Fruit fly (Drosophila melanogaster) whole organism, embryonic: ENCODE data around the gene CG17029.

Experiments used
- Abd-B ChIP-seq: fragments of 200-800 bp; sonication (Bioruptor generic); optimal IDR thresholded peaks from 2 replicates; lab custom pipeline; 2018; ENCODE audit warnings: missing biosample characterization, mild to moderate bottlenecking, missing genetic modification characterization, moderate library complexity
- Ada2b ChIP-seq: fragments of 200-800 bp; sonication (Bioruptor generic); IDR thresholded peaks from 2 replicates; pipeline ENCODE4 v1.3.6; 2022; ENCODE audit warnings: missing biosample characterization, missing genetic modification characterization
- Bteb2 ChIP-seq: fragments of 200-800 bp; sonication (Bioruptor generic); optimal IDR thresholded peaks from 2 replicates; lab custom pipeline; 2016; ENCODE audit warnings: missing biosample characterization, missing genetic modification characterization
- CG10654 ChIP-seq: fragments of 200-800 bp; sonication (Bioruptor generic); optimal IDR thresholded peaks from 2 replicates; lab custom pipeline; 2016; ENCODE audit warnings: missing biosample characterization, missing genetic modification characterization
- CG11093 ChIP-seq: fragments of 200-800 bp; sonication (Bioruptor generic); IDR thresholded peaks from 3 replicates; pipeline ENCODE4 v1.3.6; 2022; ENCODE audit warnings: missing biosample characterization, missing genetic modification characterization
- CG11504 ChIP-seq: fragments of 200-800 bp; sonication (Bioruptor generic); optimal IDR thresholded peaks from 3 replicates; lab custom pipeline; 2019; ENCODE audit warnings: missing biosample characterization, mild to moderate bottlenecking, missing genetic modification characterization, moderate library complexity
- CG11560 ChIP-seq: fragments of 200-800 bp; sonication (Bioruptor generic); IDR thresholded peaks from 3 replicates; pipeline ENCODE4 v1.3.6; 2022; ENCODE audit warnings: missing biosample characterization, missing genetic modification characterization
- CG1233 ChIP-seq: fragments of 200-800 bp; sonication (Bioruptor generic); optimal IDR thresholded peaks from 4 replicates; lab custom pipeline; 2018; ENCODE audit warnings: missing biosample characterization, mild to moderate bottlenecking, missing genetic modification characterization
- CG13894 ChIP-seq: fragments of 200-800 bp; sonication (Bioruptor generic); optimal IDR thresholded peaks from 3 replicates; lab custom pipeline; 2018; ENCODE audit warnings: missing biosample characterization, mild to moderate bottlenecking, missing genetic modification characterization, moderate library complexity
- CG14014 ChIP-seq: fragments of 200-800 bp; sonication (Bioruptor generic); IDR thresholded peaks from 2 replicates; pipeline ENCODE4 v1.3.6; 2022; ENCODE audit warnings: missing biosample characterization, missing genetic modification characterization
- CG16813 ChIP-seq: fragments of 200-800 bp; sonication (Bioruptor generic); IDR thresholded peaks from 3 replicates; pipeline ENCODE4 v1.3.6; 2022; ENCODE audit warnings: missing biosample characterization, missing genetic modification characterization; ENCODE audit not compliant: partially characterized antibody
- CG18764 ChIP-seq: fragments of 200-800 bp; sonication (Bioruptor generic); optimal IDR thresholded peaks from 3 replicates; lab custom pipeline; 2016; ENCODE audit warnings: missing biosample characterization, missing genetic modification characterization
- CG31365 ChIP-seq: fragments of 200-800 bp; sonication (Bioruptor generic); optimal IDR thresholded peaks from 2 replicates; lab custom pipeline; 2018; ENCODE audit warnings: missing biosample characterization, mild to moderate bottlenecking, missing genetic modification characterization
- CG31388 ChIP-seq: fragments of 200-800 bp; sonication (Bioruptor generic); optimal IDR thresholded peaks from 2 replicates; lab custom pipeline; 2016; ENCODE audit warnings: missing biosample characterization, missing genetic modification characterization
- CG3407 ChIP-seq: fragments of 200-800 bp; sonication (Bioruptor generic); optimal IDR thresholded peaks from 2 replicates; lab custom pipeline; 2018; ENCODE audit warnings: missing biosample characterization, mild to moderate bottlenecking, missing genetic modification characterization
- CG34376 ChIP-seq: fragments of 200-800 bp; sonication (Bioruptor generic); optimal IDR thresholded peaks from 2 replicates; lab custom pipeline; 2018; ENCODE audit warnings: missing biosample characterization, mild to moderate bottlenecking, missing genetic modification characterization
- CG3838 ChIP-seq: fragments of 200-800 bp; sonication (Bioruptor generic); optimal IDR thresholded peaks from 3 replicates; lab custom pipeline; 2016; ENCODE audit warnings: missing biosample characterization, missing genetic modification characterization
- CG4360 ChIP-seq: fragments of 200-800 bp; sonication (Bioruptor generic); IDR thresholded peaks from 2 replicates; pipeline ENCODE4 v1.3.6; 2022; ENCODE audit warnings: missing biosample characterization, missing genetic modification characterization
- CG4854 ChIP-seq: fragments of 200-800 bp; sonication (Bioruptor generic); optimal IDR thresholded peaks from 2 replicates; lab custom pipeline; 2016; ENCODE audit warnings: missing biosample characterization, missing genetic modification characterization, inconsistent platforms
- CG7372 ChIP-seq: fragments of 200-800 bp; sonication (Bioruptor generic); IDR thresholded peaks from 2 replicates; pipeline ENCODE4 v1.3.6; 2022; ENCODE audit warnings: missing biosample characterization, missing genetic modification characterization
- CG9876 ChIP-seq: fragments of 200-800 bp; sonication (Bioruptor generic); optimal IDR thresholded peaks from 2 replicates; lab custom pipeline; 2016; ENCODE audit warnings: missing biosample characterization, missing genetic modification characterization
- CHES-1-like ChIP-seq: fragments of 200-800 bp; sonication (Bioruptor generic); optimal IDR thresholded peaks from 2 replicates; lab custom pipeline; 2016; ENCODE audit warnings: missing biosample characterization, missing genetic modification characterization
- CTCF ChIP-seq: fragments of 200-800 bp; sonication (Bioruptor generic); optimal IDR thresholded peaks from 2 replicates; lab custom pipeline; 2017; ENCODE audit warnings: missing biosample characterization, mild to moderate bottlenecking, missing genetic modification characterization, moderate library complexity
- Dad ChIP-seq: fragments of 200-800 bp; sonication (Bioruptor generic); optimal IDR thresholded peaks from 3 replicates; lab custom pipeline; 2016; ENCODE audit warnings: missing biosample characterization, missing genetic modification characterization
- Doc3 ChIP-seq: fragments of 200-800 bp; sonication (Bioruptor generic); IDR thresholded peaks from 3 replicates; pipeline ENCODE4 v1.3.6; 2022; ENCODE audit warnings: missing biosample characterization, missing genetic modification characterization; ENCODE audit not compliant: partially characterized antibody
- Fer3 ChIP-seq: fragments of 200-800 bp; sonication (Bioruptor generic); optimal IDR thresholded peaks from 2 replicates; lab custom pipeline; 2018; ENCODE audit warnings: missing biosample characterization, mild to moderate bottlenecking, missing genetic modification characterization, moderate library complexity
- H2.0 ChIP-seq: fragments of 200-800 bp; sonication (Bioruptor generic); IDR thresholded peaks from 2 replicates; pipeline ENCODE4 v1.3.6; 2022; ENCODE audit warnings: missing biosample characterization, missing genetic modification characterization
- Hey ChIP-seq: fragments of 200-800 bp; sonication (Bioruptor generic); optimal IDR thresholded peaks from 3 replicates; lab custom pipeline; 2018; ENCODE audit warnings: missing biosample characterization, mild to moderate bottlenecking, missing genetic modification characterization
- Hr39 ChIP-seq: fragments of >200 bp; optimal IDR thresholded peaks from 2 replicates; lab custom pipeline; 2017
- Kr ChIP-seq: fragments of 200-800 bp; sonication (Bioruptor generic); optimal IDR thresholded peaks from 2 replicates; lab custom pipeline; 2017; ENCODE audit warnings: missing biosample characterization, mild to moderate bottlenecking, missing genetic modification characterization
- Mes4 ChIP-seq: fragments of 200-800 bp; sonication (Bioruptor generic); optimal IDR thresholded peaks from 2 replicates; lab custom pipeline; 2016; ENCODE audit warnings: missing biosample characterization, missing genetic modification characterization
- Myb ChIP-seq: fragments of 200-800 bp; sonication (Bioruptor generic); optimal IDR thresholded peaks from 2 replicates; lab custom pipeline; 2016; ENCODE audit warnings: missing biosample characterization, missing genetic modification characterization
- Sin3A ChIP-seq: fragments of >200 bp; optimal IDR thresholded peaks from 2 replicates; lab custom pipeline; 2018
- bab2 ChIP-seq: fragments of 200-800 bp; sonication (Bioruptor generic); optimal IDR thresholded peaks from 2 replicates; lab custom pipeline; 2016; ENCODE audit warnings: missing biosample characterization, missing genetic modification characterization
- bbx ChIP-seq: fragments of 200-800 bp; sonication (Bioruptor generic); IDR thresholded peaks from 2 replicates; pipeline ENCODE4 v1.3.6; 2022; ENCODE audit warnings: missing biosample characterization, missing genetic modification characterization; ENCODE audit not compliant: partially characterized antibody
- cas ChIP-seq: fragments of 200-800 bp; sonication (Bioruptor generic); IDR thresholded peaks from 2 replicates; pipeline ENCODE4 v1.3.6; 2022; ENCODE audit warnings: missing biosample characterization, missing genetic modification characterization
- dan ChIP-seq: fragments of 200-800 bp; sonication (Bioruptor generic); IDR thresholded peaks from 2 replicates; pipeline ENCODE4 v1.3.6; 2022; ENCODE audit warnings: missing biosample characterization, missing genetic modification characterization
- fd102C ChIP-seq: fragments of 200-800 bp; sonication (Bioruptor generic); optimal IDR thresholded peaks from 2 replicates; lab custom pipeline; 2018; ENCODE audit warnings: missing biosample characterization, mild to moderate bottlenecking, missing genetic modification characterization, moderate library complexity
- gce ChIP-seq: fragments of 200-800 bp; sonication (Bioruptor generic); IDR thresholded peaks from 3 replicates; pipeline ENCODE4 v1.3.6; 2022; ENCODE audit warnings: missing biosample characterization, missing genetic modification characterization
- gcm2 ChIP-seq: fragments of 200-800 bp; sonication (Bioruptor generic); optimal IDR thresholded peaks from 2 replicates; lab custom pipeline; 2016; ENCODE audit warnings: missing biosample characterization, missing genetic modification characterization
- hbn ChIP-seq: fragments of 200-800 bp; sonication (Bioruptor generic); IDR thresholded peaks from 2 replicates; pipeline ENCODE4 v1.3.6; 2022; ENCODE audit warnings: missing biosample characterization, missing genetic modification characterization; ENCODE audit not compliant: partially characterized antibody
- jumu ChIP-seq: fragments of 200-800 bp; sonication (Bioruptor generic); optimal IDR thresholded peaks from 3 replicates; lab custom pipeline; 2016; ENCODE audit warnings: missing biosample characterization, missing genetic modification characterization
- onecut ChIP-seq: fragments of 200-800 bp; sonication (Bioruptor generic); IDR thresholded peaks from 2 replicates; pipeline ENCODE4 v1.3.6; 2022; ENCODE audit warnings: missing biosample characterization, missing genetic modification characterization
- pb ChIP-seq: fragments of 200-800 bp; sonication (Bioruptor generic); optimal IDR thresholded peaks from 3 replicates; lab custom pipeline; 2016; ENCODE audit warnings: missing biosample characterization, missing genetic modification characterization
- pho ChIP-seq: fragments of 200-800 bp; sonication (Bioruptor generic); optimal IDR thresholded peaks from 2 replicates; lab custom pipeline; 2016; ENCODE audit warnings: missing biosample characterization, missing genetic modification characterization
- pnt ChIP-seq: fragments of 200-800 bp; sonication (Bioruptor generic); optimal IDR thresholded peaks from 3 replicates; lab custom pipeline; 2016; ENCODE audit warnings: missing biosample characterization, missing genetic modification characterization
- sens-2 ChIP-seq: fragments of 200-800 bp; sonication (Bioruptor generic); IDR thresholded peaks from 2 replicates; pipeline ENCODE4 v1.3.6; 2022; ENCODE audit warnings: missing biosample characterization, missing genetic modification characterization
- seq ChIP-seq: fragments of 200-800 bp; sonication (Bioruptor generic); IDR thresholded peaks from 2 replicates; pipeline ENCODE4 v1.3.6; 2022; ENCODE audit warnings: missing biosample characterization, missing genetic modification characterization
- stwl ChIP-seq: fragments of 200-800 bp; sonication (Bioruptor generic); optimal IDR thresholded peaks from 3 replicates; lab custom pipeline; 2018; ENCODE audit warnings: missing biosample characterization, mild to moderate bottlenecking, missing genetic modification characterization, moderate library complexity
- tll ChIP-seq, 2 experiments: fragments of 200-800 bp in 1 of 2; fragments of >200 bp in 1 of 2; sonication (Bioruptor generic) in 1 of 2; optimal IDR thresholded peaks; 2 replicates each; lab custom pipeline; 2017 to 2019; ENCODE audit warnings: missing biosample characterization in 2 of 2, missing genetic modification characterization in 2 of 2, mild to moderate bottlenecking in 1 of 2, moderate library complexity in 1 of 2
- zen ChIP-seq: fragments of 200-800 bp; sonication (Bioruptor generic); optimal IDR thresholded peaks from 3 replicates; lab custom pipeline; 2018; ENCODE audit warnings: missing biosample characterization, mild to moderate bottlenecking, missing genetic modification characterization, moderate library complexity

CG17029 gene

DNA sequence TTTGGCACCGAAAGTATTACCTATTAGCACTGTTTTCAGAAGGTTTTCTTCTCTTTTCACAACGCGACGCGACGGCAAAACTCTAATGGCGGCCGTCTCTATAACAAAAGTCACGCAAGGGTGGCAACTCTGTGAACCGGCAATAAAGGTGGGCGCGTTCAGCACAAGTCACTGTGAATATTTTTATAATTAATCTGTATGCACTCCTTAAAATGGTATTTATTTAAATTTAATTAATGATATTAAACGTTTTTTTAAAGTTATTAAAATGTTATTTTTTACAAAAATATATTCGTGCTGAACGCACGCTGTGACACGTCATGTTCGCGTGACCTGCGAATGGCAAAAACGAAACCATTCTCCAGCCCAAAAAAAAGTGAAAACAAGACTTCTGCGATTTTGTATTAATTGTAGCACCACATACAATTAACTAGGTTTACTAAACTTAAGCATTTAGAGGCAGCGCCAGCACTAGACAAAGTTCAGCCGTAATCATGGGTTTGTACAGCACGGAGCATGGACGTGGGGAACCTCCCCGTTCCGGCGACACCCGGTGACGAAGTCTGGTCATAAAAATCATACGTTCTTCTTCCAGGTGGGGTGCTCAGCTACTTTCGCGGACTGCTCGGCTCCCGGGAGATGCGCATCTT is 6.2 kb downstream of the CG17029 start, which contains the start of the genes brm and Arl1 (continued):
- peak; percentile 98 for TF ChIP-seq CG11093
- TF ChIP-seq CG16813 (GFP tag; lab: Robert Waterston, UW), result peak; percentile 39; the same call in 1 of the 3 replicates
- TF ChIP-seq gce (GFP tag; lab: Robert Waterston, UW), result peak; percentile 98
- TF ChIP-seq CG9876 (GFP tag; lab: Kevin White, UChicago), result peak; percentile 73
- TF ChIP-seq CG34376, result peak; percentile 99
- peak; percentile 97 for TF ChIP-seq CG11504 (tag; lab: Kevin White, UChicago)
- TF ChIP-seq seq (GFP tag; lab: Robert Waterston, UW), result peak; percentile 98
- TF ChIP-seq pho (GFP tag; lab: Kevin White, UChicago), result peak; percentile 91
- peak; percentile 96 for TF ChIP-seq CG18764
- peak; percentile 31 for TF ChIP-seq Mes4 (GFP tag; lab: Kevin White, UChicago)
- TF ChIP-seq bab2 (GFP tag; lab: Kevin White, UChicago), result peak; percentile 88
- TF ChIP-seq stwl (tag; lab: Kevin White, UChicago), result no peak
- peak; percentile 99 for TF ChIP-seq Abd-B (GFP tag; lab: Kevin White, UChicago)
- peak; percentile 10 for TF ChIP-seq Kr (GFP tag; lab: Kevin White, UChicago)
- peak; percentile 95 for TF ChIP-seq onecut
- no peak for TF ChIP-seq Doc3 (GFP tag; lab: Robert Waterston, UW)
- peak; percentile 89 for TF ChIP-seq Hey (tag; lab: Kevin White, UChicago)
- peak; percentile 90 for TF ChIP-seq CG4854 (GFP tag; lab: Kevin White, UChicago)
- peak; percentile 74 for TF ChIP-seq CHES-1-like (GFP tag; lab: Kevin White, UChicago)
- TF ChIP-seq hbn (GFP tag; lab: Robert Waterston, UW), result peak; percentile 14; the same call in 1 of the 2 replicates
- peak; percentile 98 for TF ChIP-seq zen
- TF ChIP-seq jumu (GFP tag; lab: Kevin White, UChicago), result peak; percentile 70
- no peak for TF ChIP-seq Hr39
- peak; percentile 75 for TF ChIP-seq fd102C (GFP tag; lab: Kevin White, UChicago)
- peak; percentile 78 for TF ChIP-seq CG3838 (GFP tag; lab: Kevin White, UChicago)
- peak; percentile 95 for TF ChIP-seq CG31388
- peak; percentile 62 for TF ChIP-seq CTCF (GFP tag; lab: Kevin White, UChicago)
- TF ChIP-seq CG3407, result peak; percentile 94
- TF ChIP-seq tll (GFP tag; optimal IDR thresholded peaks at IDR 0.05; lab: Kevin White, UChicago), result peak in 1 of 2 experiments; percentile 83
- TF ChIP-seq Fer3 (tag; lab: Kevin White, UChicago), result peak; percentile 99
- TF ChIP-seq Sin3A (lab: Kevin White, UChicago), result peak; percentile 63
- peak; percentile 36 for TF ChIP-seq Myb
- TF ChIP-seq CG31365 (tag; lab: Kevin White, UChicago), result peak; percentile 76
- peak; percentile 81 for TF ChIP-seq gcm2 (GFP tag; lab: Kevin White, UChicago)
- peak; percentile 98 for TF ChIP-seq cas (GFP tag; lab: Robert Waterston, UW)
- peak; percentile 98 for TF ChIP-seq sens-2 (GFP tag; lab: Robert Waterston, UW)
- TF ChIP-seq CG7372 (GFP tag; lab: Robert Waterston, UW), result peak; percentile 100
- TF ChIP-seq H2.0 (GFP tag; lab: Robert Waterston, UW), result peak; percentile 99
- TF ChIP-seq dan (GFP tag; lab: Robert Waterston, UW), result peak; percentile 95
- peak; percentile 90 for TF ChIP-seq Dad
- TF ChIP-seq CG4360 (GFP tag; lab: Robert Waterston, UW), result peak; percentile 85
- peak; percentile 99 for TF ChIP-seq CG1233 (GFP tag; lab: Kevin White, UChicago)
- TF ChIP-seq CG14014 (GFP tag; lab: Robert Waterston, UW), result peak; percentile 99
- TF ChIP-seq pnt (GFP tag; lab: Kevin White, UChicago), result peak; percentile 80
- TF ChIP-seq CG10654, result peak; percentile 97
- TF ChIP-seq Bteb2 (GFP tag; lab: Kevin White, UChicago), result peak; percentile 88
- TF ChIP-seq CG13894 (tag; lab: Kevin White, UChicago), result peak; percentile 98
- peak; percentile 94 for TF ChIP-seq CG11560 (tag; lab: Robert Waterston, UW)
- peak; percentile 30 for TF ChIP-seq pb (GFP tag; lab: Kevin White, UChicago)
- TF ChIP-seq Ada2b (GFP tag; lab: Robert Waterston, UW), result peak; percentile 99
- no peak for TF ChIP-seq bbx
